Worm (Caenorhabditis elegans) whole organism, young adult: ENCODE measurements around the gene B0395.3.

Experiments
- B0019.2 ChIP-seq: fragments of 200-800 bp; sonication (Bioruptor generic); conservative IDR thresholded peaks from 2 replicates; pipeline ENCODE4 v1.3.6; 2022; ENCODE audit warnings: missing genetic modification reagents, missing genetic modification characterization, missing compliant biosample characterization
- B0035.1 ChIP-seq: sonication (generic microtip); optimal IDR thresholded peaks from 2 replicates; lab custom pipeline; 2016; ENCODE audit warnings: missing genetic modification characterization, mild to moderate bottlenecking, missing compliant biosample characterization, missing genotype, missing genetic modification reagents
- C17E4.6 ChIP-seq: fragments of 200-800 bp; sonication (Bioruptor generic); IDR thresholded peaks from 2 replicates; pipeline ENCODE4 v1.3.6; 2022; ENCODE audit warnings: missing genetic modification reagents, missing genetic modification characterization, missing compliant biosample characterization
- F37B4.10 ChIP-seq: fragments of 200-800 bp; sonication (Bioruptor generic); IDR thresholded peaks from 2 replicates; pipeline ENCODE4 v1.3.6; 2022; ENCODE audit warnings: missing genetic modification characterization, missing compliant biosample characterization
- F49E8.2 ChIP-seq: sonication (generic microtip); optimal IDR thresholded peaks from 3 replicates; lab custom pipeline; 2017; ENCODE audit warnings: missing genetic modification characterization, mild to moderate bottlenecking, missing compliant biosample characterization, antibody characterized with exemption, moderate library complexity; ENCODE audit not compliant: insufficient read depth
- F57C9.4 ChIP-seq: sonication (generic microtip); optimal IDR thresholded peaks from 2 replicates; lab custom pipeline; 2017; ENCODE audit warnings: mild to moderate bottlenecking, missing genetic modification characterization, missing compliant biosample characterization
- Y53G8AR.9 ChIP-seq: fragments of 200-800 bp; sonication (Bioruptor generic); conservative IDR thresholded peaks from 2 replicates; pipeline ENCODE4 v1.3.6; 2022; ENCODE audit warnings: missing genetic modification reagents, missing genetic modification characterization, missing compliant biosample characterization
- Y79H2A.3 ChIP-seq: fragments of 200-800 bp; sonication (Bioruptor generic); conservative IDR thresholded peaks from 2 replicates; pipeline ENCODE4 v1.3.6; 2022; ENCODE audit warnings: missing genetic modification reagents, missing genetic modification characterization, missing compliant biosample characterization
- akir-1 ChIP-seq: fragments of 200-800 bp; sonication (Bioruptor generic); optimal IDR thresholded peaks from 2 replicates; lab custom pipeline; 2018; ENCODE audit warnings: mild to moderate bottlenecking, missing genetic modification characterization, moderate library complexity, missing compliant biosample characterization
- ama-1 ChIP-seq, 3 experiments: fragments of 150-350 bp in 1 of 3; sonication (generic microtip) in 2 of 3; optimal IDR thresholded peaks; 2 replicates each; lab custom pipeline; 2014 to 2018; ENCODE audit warnings: missing biosample characterization in 2 of 3, missing genetic modification characterization in 2 of 3, missing genetic modification reagents in 2 of 3
- aptf-2 ChIP-seq: fragments of 200-800 bp; sonication (Bioruptor generic); conservative IDR thresholded peaks from 2 replicates; pipeline ENCODE4 v1.3.6; 2022; ENCODE audit warnings: missing genetic modification reagents, missing genetic modification characterization, missing compliant biosample characterization
- attf-6 ChIP-seq: fragments of 200-800 bp; sonication (Bioruptor generic); IDR thresholded peaks from 2 replicates; pipeline ENCODE4 v1.3.6; 2022; ENCODE audit warnings: missing genetic modification reagents, missing genetic modification characterization, missing compliant biosample characterization
- bed-1 ChIP-seq: fragments of 200-800 bp; sonication (Bioruptor generic); IDR thresholded peaks from 2 replicates; pipeline ENCODE4 v1.3.6; 2022; ENCODE audit warnings: missing genetic modification reagents, missing genetic modification characterization, missing compliant biosample characterization
- cebp-2 ChIP-seq: fragments of 200-800 bp; sonication (Bioruptor generic); IDR thresholded peaks from 2 replicates; pipeline ENCODE4 v1.3.6; 2022; ENCODE audit warnings: missing genetic modification characterization, missing compliant biosample characterization
- ceh-27 ChIP-seq: fragments of 200-800 bp; sonication (Bioruptor generic); optimal IDR thresholded peaks from 2 replicates; lab custom pipeline; 2018; ENCODE audit warnings: mild to moderate bottlenecking, missing genetic modification characterization, moderate library complexity, missing compliant biosample characterization
- ceh-40 ChIP-seq: fragments of 200-800 bp; sonication (Bioruptor generic); IDR thresholded peaks from 2 replicates; pipeline ENCODE4 v1.3.6; 2022; ENCODE audit warnings: missing genetic modification characterization, missing compliant biosample characterization
- die-1 ChIP-seq: sonication (generic microtip); optimal IDR thresholded peaks from 2 replicates; lab custom pipeline; 2016; ENCODE audit warnings: missing genotype, mild to moderate bottlenecking, missing genetic modification characterization, missing compliant biosample characterization
- dpff-1 ChIP-seq: sonication (generic microtip); optimal IDR thresholded peaks from 2 replicates; lab custom pipeline; 2017; ENCODE audit warnings: mild to moderate bottlenecking, missing genetic modification characterization, missing compliant biosample characterization
- fkh-3 ChIP-seq: sonication (generic microtip); optimal IDR thresholded peaks from 2 replicates; lab custom pipeline; 2016; ENCODE audit warnings: mild to moderate bottlenecking, missing genetic modification characterization, missing compliant biosample characterization
- him-1 ChIP-seq: sonication (generic microtip); optimal IDR thresholded peaks from 2 replicates; lab custom pipeline; 2016; ENCODE audit warnings: missing genotype, missing genetic modification reagents, missing genetic modification characterization, missing compliant biosample characterization
- hmg-1.2 ChIP-seq: fragments of 200-800 bp; sonication (Bioruptor generic); IDR thresholded peaks from 2 replicates; pipeline ENCODE4 v1.3.6; 2022; ENCODE audit warnings: missing genetic modification reagents, missing genetic modification characterization, missing compliant biosample characterization
- hsf-1 ChIP-seq: fragments of 200-800 bp; sonication (Bioruptor generic); IDR thresholded peaks from 2 replicates; pipeline ENCODE4 v1.3.6; 2022; ENCODE audit warnings: missing genetic modification reagents, missing genetic modification characterization, missing compliant biosample characterization
- let-607 ChIP-seq, 2 experiments: fragments of 200-800 bp in 1 of 2; sonication (Bioruptor generic) in 1 of 2; sonication (generic microtip) in 1 of 2; optimal IDR thresholded peaks; 2 replicates each; lab custom pipeline; 2016 to 2018; ENCODE audit warnings: mild to moderate bottlenecking in 2 of 2, missing compliant biosample characterization in 2 of 2, missing genetic modification characterization in 2 of 2, moderate library complexity in 2 of 2, missing genotype in 1 of 2
- lin-40 ChIP-seq: sonication (generic microtip); optimal IDR thresholded peaks from 2 replicates; lab custom pipeline; 2016; ENCODE audit warnings: missing genetic modification characterization, mild to moderate bottlenecking, missing compliant biosample characterization, missing genotype, missing genetic modification reagents
- lin-54 ChIP-seq: fragments of 200-800 bp; sonication (Bioruptor generic); optimal IDR thresholded peaks from 2 replicates; lab custom pipeline; 2018; ENCODE audit warnings: mild to moderate bottlenecking, missing genetic modification characterization, missing compliant biosample characterization
- madf-3 ChIP-seq: fragments of 200-800 bp; sonication (Bioruptor generic); IDR thresholded peaks from 2 replicates; pipeline ENCODE4 v1.3.6; 2022; ENCODE audit warnings: missing genetic modification reagents, missing genetic modification characterization, missing compliant biosample characterization
- mxl-1 ChIP-seq: sonication (generic microtip); optimal IDR thresholded peaks from 2 replicates; lab custom pipeline; 2016; ENCODE audit warnings: missing genetic modification characterization, missing compliant biosample characterization
- nfya-1 ChIP-seq: sonication (generic microtip); optimal IDR thresholded peaks from 2 replicates; lab custom pipeline; 2017; ENCODE audit warnings: antibody characterized with exemption, missing compliant biosample characterization, missing genetic modification characterization, borderline replicate concordance; ENCODE audit not compliant: insufficient read depth
- nhr-27 ChIP-seq: fragments of 200-800 bp; sonication (Bioruptor generic); optimal IDR thresholded peaks from 2 replicates; lab custom pipeline; 2018; ENCODE audit warnings: mild to moderate bottlenecking, missing genetic modification characterization, moderate library complexity, missing compliant biosample characterization
- nhr-80 ChIP-seq: sonication (generic microtip); optimal IDR thresholded peaks from 2 replicates; lab custom pipeline; 2016; ENCODE audit warnings: missing genetic modification characterization, missing compliant biosample characterization
- nhr-90 ChIP-seq: sonication (generic microtip); optimal IDR thresholded peaks from 2 replicates; lab custom pipeline; 2016; ENCODE audit warnings: missing genotype, mild to moderate bottlenecking, missing genetic modification characterization, missing compliant biosample characterization
- rec-8 ChIP-seq, 2 experiments: sonication (generic microtip); optimal IDR thresholded peaks; 2 replicates each; lab custom pipeline; 2016; ENCODE audit warnings: mild to moderate bottlenecking in 2 of 2, missing genetic modification characterization in 2 of 2, missing genetic modification reagents in 2 of 2, missing genotype in 2 of 2, missing biosample characterization in 1 of 2, missing compliant biosample characterization in 1 of 2, moderate library complexity in 1 of 2
- repo-1 ChIP-seq: sonication (generic microtip); optimal IDR thresholded peaks from 2 replicates; lab custom pipeline; 2017; ENCODE audit warnings: mild to moderate bottlenecking, missing genetic modification characterization, missing compliant biosample characterization
- rpc-1 ChIP-seq, 2 experiments: fragments of 150-350 bp in 1 of 2; sonication (generic microtip) in 1 of 2; optimal IDR thresholded peaks; 2 replicates each; lab custom pipeline; 2014 to 2018; ENCODE audit warnings: missing biosample characterization in 1 of 2, missing genetic modification characterization in 1 of 2, missing genetic modification reagents in 1 of 2, missing genotype in 1 of 2
- sdz-38 ChIP-seq: sonication (generic microtip); optimal IDR thresholded peaks from 2 replicates; lab custom pipeline; 2016; ENCODE audit warnings: missing genotype, missing genetic modification characterization, missing compliant biosample characterization
- sea-2 ChIP-seq: fragments of 200-800 bp; sonication (Bioruptor generic); IDR thresholded peaks from 2 replicates; pipeline ENCODE4 v1.3.6; 2022; ENCODE audit warnings: missing genetic modification characterization, missing compliant biosample characterization
- snpc-1.3 ChIP-seq: sonication (generic microtip); optimal IDR thresholded peaks from 2 replicates; lab custom pipeline; 2017; ENCODE audit warnings: missing genetic modification characterization, mild to moderate bottlenecking, missing compliant biosample characterization, antibody characterized with exemption, moderate library complexity, missing genotype, missing genetic modification reagents; ENCODE audit not compliant: insufficient read depth
- somi-1 ChIP-seq: fragments of 200-800 bp; sonication (Bioruptor generic); optimal IDR thresholded peaks from 2 replicates; lab custom pipeline; 2018; ENCODE audit warnings: mild to moderate bottlenecking, missing genetic modification characterization, missing compliant biosample characterization
- sptf-2 ChIP-seq: fragments of 200-800 bp; sonication (Bioruptor generic); optimal IDR thresholded peaks from 2 replicates; lab custom pipeline; 2018; ENCODE audit warnings: mild to moderate bottlenecking, missing genetic modification characterization, missing compliant biosample characterization
- tbp1 ChIP-seq: fragments of 200-800 bp; sonication (Bioruptor generic); optimal IDR thresholded peaks from 2 replicates; lab custom pipeline; 2018; ENCODE audit warnings: mild to moderate bottlenecking, missing genetic modification characterization, missing compliant biosample characterization
- tlf-1 ChIP-seq: fragments of 200-800 bp; sonication (Bioruptor generic); optimal IDR thresholded peaks from 2 replicates; lab custom pipeline; 2018; ENCODE audit warnings: mild to moderate bottlenecking, missing genetic modification characterization, missing compliant biosample characterization
- unc-130 ChIP-seq: sonication (generic microtip); optimal IDR thresholded peaks from 2 replicates; lab custom pipeline; 2016; ENCODE audit warnings: missing genetic modification reagents, missing genetic modification characterization, missing compliant biosample characterization
- unc-62 ChIP-seq: fragments of 150-350 bp; optimal IDR thresholded peaks from 2 replicates; lab custom pipeline; 2014; ENCODE audit warnings: missing biosample characterization, missing genetic modification reagents, missing genetic modification characterization
- zfh-2 ChIP-seq: fragments of 200-800 bp; sonication (Bioruptor generic); conservative IDR thresholded peaks from 2 replicates; pipeline ENCODE4 v1.3.6; 2022; ENCODE audit warnings: missing genetic modification reagents, missing genetic modification characterization, missing compliant biosample characterization
- ztf-22 ChIP-seq: fragments of 200-800 bp; sonication (Bioruptor generic); optimal IDR thresholded peaks from 2 replicates; lab custom pipeline; 2018; ENCODE audit warnings: mild to moderate bottlenecking, missing genetic modification characterization, moderate library complexity, missing compliant biosample characterization
- ztf-28 ChIP-seq: fragments of 200-800 bp; sonication (Bioruptor generic); IDR thresholded peaks from 2 replicates; pipeline ENCODE4 v1.3.6; 2022; ENCODE audit warnings: missing genetic modification reagents, missing genetic modification characterization, missing compliant biosample characterization
- ztf-3 ChIP-seq: fragments of 200-800 bp; sonication (Bioruptor generic); optimal IDR thresholded peaks from 2 replicates; lab custom pipeline; 2018; ENCODE audit warnings: mild to moderate bottlenecking, missing genetic modification characterization, missing compliant biosample characterization

B0395.3 gene

ce11 chrX:16056404-16056803 lies 16.3 kb upstream of the B0395.3 start (continued):
- TF ChIP-seq ama-1 (optimal IDR thresholded peaks at IDR 0.05; lab: Kevin White, UChicago) (no peak), ama-1 (GFP tag; optimal IDR thresholded peaks at IDR 0.05; lab: Kevin White, UChicago) (peak; percentile 82 to 88), die-1 (tag; lab: Kevin White, UChicago) (peak; percentile 12), attf-6 (GFP tag; lab: Robert Waterston, UW) (no peak), ztf-28 (GFP tag; lab: Robert Waterston, UW) (no peak), tbp1 (GFP tag; lab: Kevin White, UChicago) (peak; percentile 78), him-1 (no peak), mxl-1 (tag; lab: Kevin White, UChicago) (peak; percentile 22), hmg-1.2 (peak; percentile 84; the same call in 1 of the 2 replicates), nhr-27 (tag; lab: Kevin White, UChicago) (peak; percentile 77), F37B4.10 (GFP tag; lab: Robert Waterston, UW) (0 out of 2 replicates have a peak, but pooled peaks have one; percentile 8), aptf-2 (GFP tag; lab: Robert Waterston, UW) (0 out of 2 replicates have a peak, but pooled peaks have one; percentile 50), akir-1 (GFP tag; lab: Kevin White, UChicago) (no peak), dpff-1 (peak; percentile 92), rpc-1 (optimal IDR thresholded peaks at IDR 0.05; lab: Kevin White, UChicago) (peak; percentile 26), rpc-1 (tag; optimal IDR thresholded peaks at IDR 0.05; lab: Kevin White, UChicago) (no peak), F57C9.4 (tag; lab: Kevin White, UChicago) (peak; percentile 39), unc-62 (no peak), unc-130 (peak; percentile 11), lin-40 (peak; percentile 99), repo-1 (tag; lab: Kevin White, UChicago) (peak; percentile 98), hsf-1 (GFP tag; lab: Robert Waterston, UW) (0 out of 2 replicates have a peak, but pooled peaks have one; percentile 31), nhr-80 (peak; percentile 89), rec-8 (tag; optimal IDR thresholded peaks at IDR 0.05; lab: Kevin White, UChicago) (peak; percentile 46 to 56), B0019.2 (GFP tag; lab: Robert Waterston, UW) (no peak), nfya-1 (tag; lab: Kevin White, UChicago) (no peak), sdz-38 (tag; lab: Kevin White, UChicago) (no peak), snpc-1.3 (tag; lab: Kevin White, UChicago) (peak; percentile 15), Y53G8AR.9 (GFP tag; lab: Robert Waterston, UW) (peak; percentile 97), somi-1 (GFP tag; lab: Kevin White, UChicago) (peak; percentile 97), Y79H2A.3 (no peak), C17E4.6 (GFP tag; lab: Robert Waterston, UW) (peak; percentile 83), nhr-90 (tag; lab: Kevin White, UChicago) (peak; percentile 93), B0035.1 (tag; lab: Kevin White, UChicago) (peak; percentile 94), ceh-27 (peak; percentile 95), sptf-2 (GFP tag; lab: Kevin White, UChicago) (no peak), ztf-22 (GFP tag; lab: Kevin White, UChicago) (peak; percentile 94), ztf-3 (GFP tag; lab: Kevin White, UChicago) (peak; percentile 90), let-607 (tag; optimal IDR thresholded peaks at IDR 0.05; lab: Kevin White, UChicago) (peak; percentile 59 to 93), sea-2 (GFP tag; lab: Robert Waterston, UW) (peak; percentile 80; the same call in 1 of the 2 replicates), ceh-40 (GFP tag; lab: Robert Waterston, UW) (no peak), tlf-1 (GFP tag; lab: Kevin White, UChicago) (peak; percentile 97), lin-54 (GFP tag; lab: Kevin White, UChicago) (peak; percentile 93), zfh-2 (GFP tag; lab: Robert Waterston, UW) (peak; percentile 90), madf-3 (peak; percentile 74; the same call in 1 of the 2 replicates), cebp-2 (GFP tag; lab: Robert Waterston, UW) (peak; percentile 99), fkh-3 (tag; lab: Kevin White, UChicago) (no peak), F49E8.2 (tag; lab: Kevin White, UChicago) (no peak), bed-1 (GFP tag; lab: Robert Waterston, UW) (0 out of 2 replicates have a peak, but pooled peaks have one; percentile 66)
